Worm (Caenorhabditis elegans) whole organism, L1 larva: ENCODE results near the gene nlp-46.

Experiments
- C04F5.9 ChIP-seq: sonication (generic microtip); optimal IDR thresholded peaks from 2 replicates; lab custom pipeline; 2016; ENCODE audit warnings: missing genetic modification characterization, missing compliant biosample characterization
- Y116A8C.19 ChIP-seq: sonication (generic microtip); optimal IDR thresholded peaks from 2 replicates; lab custom pipeline; 2016; ENCODE audit warnings: missing compliant biosample characterization, missing genetic modification characterization, borderline replicate concordance
- egl-27 ChIP-seq, 2 experiments: fragments of 150-350 bp in 1 of 2; sonication (generic microtip); optimal IDR thresholded peaks; 3 replicates each; lab custom pipeline; 2017 to 2018; ENCODE audit warnings: missing biosample characterization in 2 of 2, missing genetic modification characterization in 2 of 2, missing genetic modification reagents in 2 of 2
- grh-1 ChIP-seq: fragments of 200-800 bp; sonication (Bioruptor generic); IDR thresholded peaks from 2 replicates; pipeline ENCODE4 v1.3.6; 2022; ENCODE audit warnings: missing genetic modification reagents, missing genetic modification characterization, missing compliant biosample characterization
- lin-15B ChIP-seq: fragments of 150-350 bp; sonication (generic microtip); optimal IDR thresholded peaks from 3 replicates; lab custom pipeline; 2014; ENCODE audit warnings: missing biosample characterization, missing genetic modification characterization
- nhr-11 ChIP-seq: fragments of 150-350 bp; optimal IDR thresholded peaks from 2 replicates; lab custom pipeline; 2014; ENCODE audit warnings: missing biosample characterization, missing genetic modification characterization
- nhr-12 ChIP-seq: sonication (generic microtip); optimal IDR thresholded peaks from 2 replicates; lab custom pipeline; 2017; ENCODE audit warnings: missing biosample characterization, missing genetic modification characterization
- nhr-76 ChIP-seq: sonication (generic microtip); optimal IDR thresholded peaks from 2 replicates; lab custom pipeline; 2017; ENCODE audit warnings: missing biosample characterization, missing genetic modification characterization
- nhr-77 ChIP-seq: fragments of 150-350 bp; optimal IDR thresholded peaks from 2 replicates; lab custom pipeline; 2014; ENCODE audit warnings: missing biosample characterization, missing genetic modification characterization
- pqm-1 ChIP-seq: sonication (generic microtip); optimal IDR thresholded peaks from 3 replicates; lab custom pipeline; 2017; ENCODE audit warnings: missing biosample characterization, missing genetic modification characterization
- unc-130 ChIP-seq: fragments of 150-350 bp; optimal IDR thresholded peaks from 2 replicates; lab custom pipeline; 2017; ENCODE audit warnings: missing biosample characterization, missing genetic modification characterization, inconsistent platforms
- unc-62 ChIP-seq: fragments of 150-350 bp; optimal IDR thresholded peaks from 2 replicates; lab custom pipeline; 2014; ENCODE audit warnings: missing biosample characterization, missing genetic modification reagents, missing genetic modification characterization
- vab-15 ChIP-seq: sonication (generic microtip); optimal IDR thresholded peaks from 2 replicates; lab custom pipeline; 2017; ENCODE audit warnings: missing genotype, mild to moderate bottlenecking, missing genetic modification characterization, missing compliant biosample characterization
- zag-1 ChIP-seq: fragments of 150-350 bp; optimal IDR thresholded peaks from 2 replicates; lab custom pipeline; 2014; ENCODE audit warnings: missing biosample characterization, missing genetic modification characterization

DNA sequence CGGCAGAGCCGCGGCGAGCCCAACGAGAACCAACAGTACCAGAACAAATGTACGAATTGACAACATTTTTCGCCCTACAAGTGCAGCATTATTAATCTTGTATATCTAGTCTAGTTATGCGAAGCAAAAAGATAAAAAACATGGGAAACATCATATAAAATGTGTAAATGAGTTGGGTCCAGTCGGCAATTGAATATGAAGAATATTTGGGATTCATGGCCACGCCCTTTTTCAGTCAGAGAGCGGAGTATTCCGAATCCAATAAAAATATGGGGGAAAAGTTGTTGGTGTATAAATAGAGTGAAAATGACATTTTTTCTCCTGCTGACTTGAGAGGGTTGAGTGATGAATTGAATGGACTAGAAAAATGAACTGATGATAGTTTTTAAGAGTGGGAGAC, at the start of gene nlp-46:
- TF ChIP-seq lin-15B = no peak
- TF ChIP-seq egl-27 (tag; optimal IDR thresholded peaks at IDR 0.05; lab: Kevin White, UChicago) = no peak
- no peak for TF ChIP-seq nhr-11 (tag; lab: Kevin White, UChicago)
- no peak for TF ChIP-seq nhr-12
- TF ChIP-seq vab-15 (tag; lab: Kevin White, UChicago) = no peak
- no peak for TF ChIP-seq pqm-1 (tag; lab: Kevin White, UChicago)
- TF ChIP-seq grh-1 (GFP tag; lab: Robert Waterston, UW) = no peak
- no peak for TF ChIP-seq unc-62 (GFP tag; lab: Kevin White, UChicago)
- no peak for TF ChIP-seq nhr-76 (tag; lab: Kevin White, UChicago)
- no peak for TF ChIP-seq nhr-77
- no peak for TF ChIP-seq zag-1 (tag; lab: Kevin White, UChicago)
- no peak for TF ChIP-seq Y116A8C.19
- TF ChIP-seq unc-130 (tag; lab: Kevin White, UChicago) = no peak
- no peak for TF ChIP-seq C04F5.9 (tag; lab: Kevin White, UChicago)
